Worm (Caenorhabditis elegans) whole organism, mixed stage, embryonic: ENCODE measurements around the gene F37C12.14.
A peak's percentile ranks its signal among the peaks of the same experiment; 100 is the strongest.

Source experiments
- M03D4.4 ChIP-seq: sonication (generic microtip); optimal IDR thresholded peaks from 2 replicates; lab custom pipeline; 2017; ENCODE audit warnings: mild to moderate bottlenecking, missing genetic modification characterization, missing compliant biosample characterization
- bed-3 ChIP-seq: fragments of 200-800 bp; sonication (Bioruptor generic); optimal IDR thresholded peaks from 3 replicates; lab custom pipeline; 2018; ENCODE audit warnings: mild to moderate bottlenecking, missing genetic modification characterization, moderate library complexity, missing compliant biosample characterization
- blmp-1 ChIP-seq: fragments of 150-350 bp; optimal IDR thresholded peaks from 2 replicates; lab custom pipeline; 2014; ENCODE audit warnings: missing biosample characterization, missing genetic modification characterization
- ceh-43 ChIP-seq: fragments of 200-800 bp; sonication (Bioruptor generic); optimal IDR thresholded peaks from 2 replicates; lab custom pipeline; 2018; ENCODE audit warnings: mild to moderate bottlenecking, missing genetic modification characterization, moderate library complexity, missing compliant biosample characterization
- ceh-83 ChIP-seq: fragments of 200-800 bp; sonication (Bioruptor generic); optimal IDR thresholded peaks from 2 replicates; lab custom pipeline; 2018; ENCODE audit warnings: mild to moderate bottlenecking, missing genetic modification characterization, missing compliant biosample characterization
- ces-1 ChIP-seq: fragments of 150-350 bp; optimal IDR thresholded peaks from 2 replicates; lab custom pipeline; 2014; ENCODE audit warnings: missing biosample characterization, missing genetic modification reagents, missing genetic modification characterization
- cnd-1 ChIP-seq: fragments of 200-800 bp; sonication (Bioruptor generic); optimal IDR thresholded peaks from 2 replicates; lab custom pipeline; 2018; ENCODE audit warnings: mild to moderate bottlenecking, missing genetic modification characterization, missing compliant biosample characterization
- drap-1 ChIP-seq: fragments of 200-800 bp; sonication (Bioruptor generic); optimal IDR thresholded peaks from 3 replicates; lab custom pipeline; 2018; ENCODE audit warnings: mild to moderate bottlenecking, missing genetic modification characterization, missing compliant biosample characterization
- elt-1 ChIP-seq: sonication (generic microtip); optimal IDR thresholded peaks from 2 replicates; lab custom pipeline; 2017; ENCODE audit warnings: missing genetic modification characterization, mild to moderate bottlenecking, missing compliant biosample characterization, antibody characterized with exemption, moderate library complexity, borderline replicate concordance; ENCODE audit not compliant: insufficient read depth
- flh-1 ChIP-seq: fragments of 200-800 bp; sonication (Bioruptor generic); optimal IDR thresholded peaks from 2 replicates; lab custom pipeline; 2018; ENCODE audit warnings: mild to moderate bottlenecking, missing genetic modification characterization, moderate library complexity, missing compliant biosample characterization
- ham-2 ChIP-seq: fragments of 200-800 bp; sonication (Bioruptor generic); optimal IDR thresholded peaks from 2 replicates; lab custom pipeline; 2018; ENCODE audit warnings: mild to moderate bottlenecking, missing genetic modification characterization, missing compliant biosample characterization
- hlh-1 ChIP-seq: fragments of 150-350 bp; optimal IDR thresholded peaks from 2 replicates; lab custom pipeline; 2014; ENCODE audit warnings: missing biosample characterization, missing genetic modification reagents, missing genetic modification characterization
- lsy-2 ChIP-seq: fragments of 150-350 bp; optimal IDR thresholded peaks from 2 replicates; lab custom pipeline; 2014; ENCODE audit warnings: missing biosample characterization, missing genetic modification characterization
- mab-5 ChIP-seq: fragments of 150-350 bp; optimal IDR thresholded peaks from 2 replicates; lab custom pipeline; 2014; ENCODE audit warnings: missing biosample characterization, missing genetic modification characterization
- mep-1 ChIP-seq: fragments of 150-350 bp; optimal IDR thresholded peaks from 2 replicates; lab custom pipeline; 2017; ENCODE audit warnings: missing biosample characterization, missing genetic modification reagents, missing genetic modification characterization, inconsistent platforms
- mls-2 ChIP-seq: sonication (generic microtip); optimal IDR thresholded peaks from 2 replicates; lab custom pipeline; 2016; ENCODE audit warnings: mild to moderate bottlenecking, missing genetic modification characterization, moderate library complexity, missing compliant biosample characterization
- nhr-2 ChIP-seq: fragments of 150-350 bp; optimal IDR thresholded peaks from 2 replicates; lab custom pipeline; 2014; ENCODE audit warnings: missing biosample characterization, missing genetic modification characterization
- nhr-237 ChIP-seq: fragments of 150-350 bp; optimal IDR thresholded peaks from 2 replicates; lab custom pipeline; 2014; ENCODE audit warnings: missing biosample characterization, missing genetic modification characterization
- nhr-28 ChIP-seq: fragments of 150-350 bp; optimal IDR thresholded peaks from 2 replicates; lab custom pipeline; 2014; ENCODE audit warnings: missing biosample characterization, missing genetic modification characterization
- nhr-76 ChIP-seq: sonication (generic microtip); optimal IDR thresholded peaks from 2 replicates; lab custom pipeline; 2017; ENCODE audit warnings: missing biosample characterization, missing genetic modification characterization
- pha-4 ChIP-seq: fragments of 150-350 bp; optimal IDR thresholded peaks from 2 replicates; lab custom pipeline; 2018; ENCODE audit warnings: missing biosample characterization, missing genetic modification reagents, missing genetic modification characterization
- sem-2 ChIP-seq: fragments of 200-800 bp; sonication (Bioruptor generic); optimal IDR thresholded peaks from 2 replicates; lab custom pipeline; 2018; ENCODE audit warnings: mild to moderate bottlenecking, missing genetic modification characterization, missing compliant biosample characterization
- sptf-1 ChIP-seq: sonication (generic microtip); optimal IDR thresholded peaks from 2 replicates; lab custom pipeline; 2017; ENCODE audit warnings: mild to moderate bottlenecking, missing genetic modification characterization, moderate library complexity, missing compliant biosample characterization
- unc-120 ChIP-seq: sonication (generic microtip); optimal IDR thresholded peaks from 2 replicates; lab custom pipeline; 2017; ENCODE audit warnings: missing genetic modification characterization, missing compliant biosample characterization; ENCODE audit not compliant: poor library complexity, severe bottlenecking
- unc-39 ChIP-seq: fragments of 150-350 bp; optimal IDR thresholded peaks from 2 replicates; lab custom pipeline; 2014; ENCODE audit warnings: missing biosample characterization, missing genetic modification characterization
- unc-62 ChIP-seq: fragments of 150-350 bp; optimal IDR thresholded peaks from 2 replicates; lab custom pipeline; 2014; ENCODE audit warnings: missing biosample characterization, missing genetic modification reagents, missing genetic modification characterization
- zip-8 ChIP-seq: fragments of 150-350 bp; optimal IDR thresholded peaks from 2 replicates; lab custom pipeline; 2014; ENCODE audit warnings: missing biosample characterization, missing genetic modification characterization
- ztf-11 ChIP-seq: fragments of 150-350 bp; optimal IDR thresholded peaks from 2 replicates; lab custom pipeline; 2014; ENCODE audit warnings: missing biosample characterization, missing genetic modification characterization

The F37C12.14 gene

ce11 chrIII:7148191-7148590 lies 37.2 kb downstream of the F37C12.14 start:
- TF ChIP-seq ham-2 (GFP tag; lab: Kevin White, UChicago) = no peak
- no peak for TF ChIP-seq nhr-2 (tag; lab: Kevin White, UChicago)
- no peak for TF ChIP-seq ztf-11
- no peak for TF ChIP-seq elt-1
- no peak for TF ChIP-seq sptf-1 (tag; lab: Kevin White, UChicago)
- no peak for TF ChIP-seq flh-1 (GFP tag; lab: Kevin White, UChicago)
- TF ChIP-seq nhr-237 (tag; lab: Kevin White, UChicago) = no peak
- TF ChIP-seq unc-62 (GFP tag; lab: Kevin White, UChicago) = no peak
- no peak for TF ChIP-seq bed-3 (GFP tag; lab: Kevin White, UChicago)
- no peak for TF ChIP-seq mab-5 (tag; lab: Kevin White, UChicago)
- no peak for TF ChIP-seq pha-4 (tag; lab: Kevin White, UChicago)
- TF ChIP-seq ces-1 (GFP tag; lab: Kevin White, UChicago) = no peak
- TF ChIP-seq nhr-76 (tag; lab: Kevin White, UChicago) = no peak
- TF ChIP-seq nhr-28 (tag; lab: Kevin White, UChicago) = no peak
- TF ChIP-seq lsy-2 (tag; lab: Kevin White, UChicago) = no peak
- TF ChIP-seq mep-1 (tag; lab: Kevin White, UChicago) = no peak
- no peak for TF ChIP-seq mls-2 (tag; lab: Kevin White, UChicago)
- no peak for TF ChIP-seq M03D4.4
- no peak for TF ChIP-seq ceh-43 (GFP tag; lab: Kevin White, UChicago)
- TF ChIP-seq zip-8 (tag; lab: Kevin White, UChicago) = no peak

ce11 chrIII:7146341-7146740 lies 39.0 kb downstream of the F37C12.14 start:
- TF ChIP-seq pha-4 (tag; lab: Kevin White, UChicago) = no peak
- TF ChIP-seq lsy-2 (tag; lab: Kevin White, UChicago) = no peak
- no peak for TF ChIP-seq unc-120 (tag; lab: Kevin White, UChicago)
- TF ChIP-seq sptf-1 (tag; lab: Kevin White, UChicago) = no peak
- TF ChIP-seq cnd-1 (tag; lab: Kevin White, UChicago) = no peak
- no peak for TF ChIP-seq unc-62 (GFP tag; lab: Kevin White, UChicago)
- no peak for TF ChIP-seq hlh-1 (tag; lab: Kevin White, UChicago)
- no peak for TF ChIP-seq blmp-1 (tag; lab: Kevin White, UChicago)
- no peak for TF ChIP-seq nhr-28 (tag; lab: Kevin White, UChicago)
- TF ChIP-seq sem-2 (GFP tag; lab: Kevin White, UChicago) = no peak
- no peak for TF ChIP-seq drap-1 (GFP tag; lab: Kevin White, UChicago)
- TF ChIP-seq ceh-43 (GFP tag; lab: Kevin White, UChicago) = no peak
- no peak for TF ChIP-seq flh-1 (GFP tag; lab: Kevin White, UChicago)
- TF ChIP-seq mls-2 (tag; lab: Kevin White, UChicago) = no peak
- TF ChIP-seq mep-1 (tag; lab: Kevin White, UChicago) = no peak
- no peak for TF ChIP-seq unc-39 (tag; lab: Kevin White, UChicago)

DNA sequence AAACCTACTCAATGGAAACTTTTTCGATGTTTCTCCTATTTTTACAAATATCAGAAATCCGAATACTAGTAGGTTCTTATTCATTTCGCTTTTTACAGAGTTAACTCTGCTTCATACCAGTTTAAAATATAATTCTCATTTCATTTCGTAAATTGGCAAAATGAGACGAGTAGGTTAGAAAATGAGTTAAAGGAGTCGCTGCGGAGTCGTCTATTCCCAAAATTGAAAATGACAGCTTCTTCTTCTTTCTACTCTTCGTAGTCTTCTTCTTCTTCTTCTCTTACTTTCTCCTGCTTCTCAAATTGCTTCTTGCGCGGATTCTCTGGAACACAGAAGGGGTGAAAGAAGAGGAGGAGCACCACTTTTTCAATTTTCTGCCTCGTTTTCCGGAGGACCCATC lies 40.6 kb downstream of the F37C12.14 start, which contains the start of gene glr-2:
TSS of gene glr-2 (minus strand) at position 211 of the 400 bp plus-strand sequence.
- TF ChIP-seq nhr-76 (tag; lab: Kevin White, UChicago) = no peak
- peak; percentile 72 for TF ChIP-seq ces-1 (GFP tag; lab: Kevin White, UChicago)

DNA sequence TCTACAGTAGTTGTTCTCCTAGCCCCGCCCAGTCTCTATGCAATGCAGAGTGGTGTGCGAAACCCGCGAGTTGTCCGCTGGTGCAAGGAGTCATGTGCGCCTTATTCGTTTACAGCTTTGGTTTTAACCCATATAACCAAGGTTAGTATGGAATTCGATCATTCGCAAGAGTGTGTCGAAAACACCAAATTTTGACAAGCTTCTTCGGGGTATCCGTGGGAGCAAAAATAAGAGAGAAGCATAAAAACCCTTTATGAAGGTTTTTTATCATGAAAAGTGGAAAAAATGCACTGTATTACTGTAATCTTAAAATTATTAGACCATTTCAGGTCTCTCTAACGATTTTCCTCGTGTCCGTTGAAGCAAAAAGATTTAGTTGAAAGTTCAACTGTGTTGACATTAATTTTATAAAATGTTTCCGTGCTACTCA lies 43.2 kb downstream of the F37C12.14 start:
- TF ChIP-seq ces-1 (GFP tag; lab: Kevin White, UChicago) = peak; percentile 5
- no peak for TF ChIP-seq drap-1 (GFP tag; lab: Kevin White, UChicago)

DNA sequence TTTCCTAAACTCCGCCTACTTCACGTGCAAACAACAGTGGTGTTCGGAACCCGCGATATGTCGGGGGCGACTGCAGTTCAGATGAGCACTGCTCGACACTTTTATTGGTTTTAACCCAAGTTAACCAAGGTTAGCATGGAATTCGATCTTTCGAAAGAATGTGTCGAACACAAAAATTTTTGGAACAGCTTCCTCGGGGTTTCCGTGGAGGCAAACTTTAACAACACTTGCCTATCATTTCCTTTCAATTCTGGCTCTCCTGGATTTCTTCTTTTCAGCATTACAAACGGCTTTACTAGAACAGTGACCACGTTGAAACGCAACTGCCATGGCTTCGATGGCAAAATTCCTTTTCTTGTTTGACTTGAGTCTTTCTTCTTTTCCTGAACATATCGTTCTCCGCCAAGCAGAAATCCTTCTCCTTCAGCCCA lies 44.1 kb downstream of the F37C12.14 start:
- TF ChIP-seq hlh-1 (tag; lab: Kevin White, UChicago) = peak; percentile 19
- TF ChIP-seq ham-2 (GFP tag; lab: Kevin White, UChicago) = no peak
- TF ChIP-seq nhr-2 (tag; lab: Kevin White, UChicago) = no peak
- no peak for TF ChIP-seq elt-1

DNA sequence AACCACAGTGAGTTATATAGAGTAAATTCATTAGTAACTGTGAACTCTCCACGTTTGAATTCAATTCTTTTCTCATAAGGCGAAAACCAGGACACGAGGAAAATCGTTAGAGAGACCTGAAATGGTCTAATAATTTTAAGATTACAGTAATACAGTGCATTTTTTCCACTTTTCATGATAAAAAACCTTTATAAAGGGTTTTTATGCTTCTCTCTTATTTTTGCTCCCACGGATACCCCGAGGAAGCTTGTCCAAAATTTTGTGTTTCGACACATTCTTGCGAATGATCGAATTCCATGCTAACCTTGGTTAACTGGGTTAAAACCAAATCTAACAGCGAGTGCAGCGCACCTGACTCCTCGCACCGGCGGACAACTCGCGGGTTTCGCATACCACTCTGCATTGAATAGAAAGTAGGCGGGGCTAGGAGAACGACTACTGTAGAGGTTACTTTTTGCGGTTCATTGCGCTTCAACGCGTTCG lies 45.1 kb downstream of the F37C12.14 start:
- TF ChIP-seq flh-1 (GFP tag; lab: Kevin White, UChicago) (no peak), ceh-83 (GFP tag; lab: Kevin White, UChicago) (peak; percentile 74)
- TF ChIP-seq, all 35 proteins: peak for 1
